Worm (Caenorhabditis elegans) whole organism, late embryonic: ENCODE data around the gene clec-225.
"Not testable (repeated sequence)": the region's sequence is repeated elsewhere in the genome, so short reads cannot be mapped to it uniquely, and the experiment has no call there.

Experiments
- K02D7.2 ChIP-seq: sonication (generic microtip); optimal IDR thresholded peaks from 2 replicates; lab custom pipeline; 2017; ENCODE audit warnings: mild to moderate bottlenecking, missing genetic modification characterization, missing compliant biosample characterization
- T23F11.4 ChIP-seq: fragments of 200-800 bp; sonication (Bioruptor generic); optimal IDR thresholded peaks from 2 replicates; lab custom pipeline; 2018; ENCODE audit warnings: mild to moderate bottlenecking, missing genetic modification characterization, missing compliant biosample characterization
- ceh-34 ChIP-seq: sonication (generic microtip); optimal IDR thresholded peaks from 2 replicates; lab custom pipeline; 2016; ENCODE audit warnings: mild to moderate bottlenecking, missing genetic modification characterization, missing compliant biosample characterization
- dve-1 ChIP-seq: sonication (generic microtip); optimal IDR thresholded peaks from 2 replicates; lab custom pipeline; 2017; ENCODE audit warnings: antibody characterized with exemption, mild to moderate bottlenecking, missing genetic modification characterization, missing compliant biosample characterization
- elt-4 ChIP-seq: sonication (generic microtip); optimal IDR thresholded peaks from 2 replicates; lab custom pipeline; 2016; ENCODE audit warnings: missing genetic modification characterization, missing compliant biosample characterization
- fax-1 ChIP-seq: sonication (generic microtip); optimal IDR thresholded peaks from 2 replicates; lab custom pipeline; 2016; ENCODE audit warnings: missing genotype, missing genetic modification characterization, missing compliant biosample characterization
- lim-6 ChIP-seq: sonication (generic microtip); optimal IDR thresholded peaks from 2 replicates; lab custom pipeline; 2016; ENCODE audit warnings: missing genetic modification characterization, missing compliant biosample characterization
- pha-2 ChIP-seq: sonication (generic microtip); optimal IDR thresholded peaks from 2 replicates; lab custom pipeline; 2017; ENCODE audit warnings: mild to moderate bottlenecking, missing genetic modification characterization, missing compliant biosample characterization
- pha-4 ChIP-seq: fragments of 150-350 bp; optimal IDR thresholded peaks from 2 replicates; lab custom pipeline; 2018; ENCODE audit warnings: missing biosample characterization, missing genetic modification reagents, missing genetic modification characterization
- rnt-1 ChIP-seq: sonication (generic microtip); optimal IDR thresholded peaks from 2 replicates; lab custom pipeline; 2016; ENCODE audit warnings: missing genetic modification characterization, missing compliant biosample characterization
- sox-2 ChIP-seq: fragments of 200-800 bp; sonication (Bioruptor generic); IDR thresholded peaks from 2 replicates; pipeline ENCODE4 v1.3.6; 2022; ENCODE audit warnings: missing genetic modification reagents, missing genetic modification characterization, missing compliant biosample characterization
- tbx-2 ChIP-seq: sonication (generic microtip); optimal IDR thresholded peaks from 2 replicates; lab custom pipeline; 2016; ENCODE audit warnings: missing genetic modification characterization, missing compliant biosample characterization
- unc-3 ChIP-seq, 2 experiments: fragments of 200-800 bp in 1 of 2; sonication (Bioruptor generic) in 1 of 2; sonication (generic microtip) in 1 of 2; conservative IDR thresholded peaks in 1 of 2; optimal IDR thresholded peaks in 1 of 2; 2 replicates each; pipeline versions ENCODE4 v1.3.6 to Lab custom; 2016 to 2022; ENCODE audit warnings: missing compliant biosample characterization in 2 of 2, missing genetic modification characterization in 2 of 2, missing genetic modification reagents in 1 of 2

DNA sequence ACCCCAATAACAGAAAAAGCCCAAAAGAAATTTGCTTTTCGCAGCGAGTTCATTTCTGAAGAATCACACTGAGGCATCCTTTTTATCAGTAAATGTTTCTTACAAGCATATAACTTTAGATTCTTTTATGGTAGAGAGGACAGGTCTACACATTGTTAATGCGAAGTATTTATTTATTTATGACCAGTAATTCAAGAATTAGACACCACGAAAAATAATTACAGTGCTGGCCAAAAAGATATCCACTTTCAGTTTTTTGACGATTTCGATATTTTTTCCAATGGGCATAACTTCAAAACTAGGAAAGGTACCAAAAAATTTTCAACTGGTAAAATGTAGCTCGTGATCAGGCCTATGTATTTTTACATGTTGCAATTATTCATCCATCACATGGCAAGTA lies at the start of gene clec-225:
- not testable (repeated sequence) for TF ChIP-seq tbx-2; dve-1 (tag; lab: Kevin White, UChicago); rnt-1 (tag; lab: Kevin White, UChicago); elt-4 (tag; lab: Kevin White, UChicago); ceh-34; sox-2 (GFP tag; lab: Robert Waterston, UW); fax-1; K02D7.2 (tag; lab: Kevin White, UChicago); lim-6 (tag; lab: Kevin White, UChicago); T23F11.4 (GFP tag; lab: Kevin White, UChicago); unc-3 (GFP tag; conservative IDR thresholded peaks at IDR 0.05; lab: Robert Waterston, UW); unc-3 (tag; optimal IDR thresholded peaks at IDR 0.05; lab: Kevin White, UChicago); pha-4 (tag; lab: Kevin White, UChicago); pha-2 (tag; lab: Kevin White, UChicago)
